Fruit fly (Drosophila melanogaster) whole organism, embryonic: Measurements from ENCODE around the gene Ctr1A.

Experiments
- Abd-B ChIP-seq: fragments of 200-800 bp; sonication (Bioruptor generic); optimal IDR thresholded peaks from 2 replicates; lab custom pipeline; 2018; ENCODE audit warnings: missing biosample characterization, mild to moderate bottlenecking, missing genetic modification characterization, moderate library complexity
- BEAF-32 ChIP-seq: fragments of 200-800 bp; sonication (Bioruptor generic); optimal IDR thresholded peaks from 3 replicates; lab custom pipeline; 2017; ENCODE audit warnings: missing biosample characterization, missing genetic modification characterization, mild to moderate bottlenecking, moderate library complexity, missing genetic modification reagents
- CG10565 ChIP-seq: fragments of 200-800 bp; sonication (Bioruptor generic); optimal IDR thresholded peaks from 3 replicates; lab custom pipeline; 2016; ENCODE audit warnings: missing biosample characterization, mild to moderate bottlenecking, missing genetic modification characterization
- CG11560 ChIP-seq: fragments of 200-800 bp; sonication (Bioruptor generic); IDR thresholded peaks from 3 replicates; pipeline ENCODE4 v1.3.6; 2022; ENCODE audit warnings: missing biosample characterization, missing genetic modification characterization
- CG14710 ChIP-seq: fragments of 200-800 bp; sonication (Bioruptor generic); optimal IDR thresholded peaks from 3 replicates; lab custom pipeline; 2019; ENCODE audit warnings: missing biosample characterization, mild to moderate bottlenecking, missing genetic modification characterization, moderate library complexity
- CG1602 ChIP-seq: fragments of 200-800 bp; sonication (Bioruptor generic); optimal IDR thresholded peaks from 3 replicates; lab custom pipeline; 2016; ENCODE audit warnings: missing biosample characterization, missing genetic modification characterization
- CG1647 ChIP-seq: fragments of 200-800 bp; sonication (Bioruptor generic); optimal IDR thresholded peaks from 3 replicates; lab custom pipeline; 2016; ENCODE audit warnings: missing biosample characterization, missing genetic modification characterization
- CG17385 ChIP-seq: fragments of 200-800 bp; sonication (Bioruptor generic); optimal IDR thresholded peaks from 3 replicates; lab custom pipeline; 2018; ENCODE audit warnings: missing biosample characterization, mild to moderate bottlenecking, missing genetic modification characterization
- CG18599 ChIP-seq: fragments of 200-800 bp; sonication (Bioruptor generic); optimal IDR thresholded peaks from 3 replicates; lab custom pipeline; 2017; ENCODE audit warnings: missing biosample characterization, missing genetic modification characterization, mild to moderate bottlenecking, moderate library complexity, missing genetic modification reagents
- CG32767 ChIP-seq: fragments of 200-800 bp; sonication (Bioruptor generic); IDR thresholded peaks from 2 replicates; pipeline ENCODE4 v1.3.6; 2022; ENCODE audit warnings: missing biosample characterization, missing genetic modification characterization
- CG32772 ChIP-seq: fragments of 200-800 bp; sonication (Bioruptor generic); IDR thresholded peaks from 2 replicates; pipeline ENCODE4 v1.3.6; 2022; ENCODE audit warnings: missing biosample characterization, missing genetic modification characterization
- CG34224 ChIP-seq: fragments of 200-800 bp; sonication (Bioruptor generic); IDR thresholded peaks from 3 replicates; pipeline ENCODE4 v1.3.6; 2022; ENCODE audit warnings: missing biosample characterization, missing genetic modification characterization; ENCODE audit not compliant: partially characterized antibody
- CG4854 ChIP-seq: fragments of 200-800 bp; sonication (Bioruptor generic); optimal IDR thresholded peaks from 2 replicates; lab custom pipeline; 2016; ENCODE audit warnings: missing biosample characterization, missing genetic modification characterization, inconsistent platforms
- CG6854 ChIP-seq: fragments of 200-800 bp; sonication (Bioruptor generic); optimal IDR thresholded peaks from 3 replicates; lab custom pipeline; 2017; ENCODE audit warnings: missing biosample characterization, mild to moderate bottlenecking, missing genetic modification characterization
- CG7928 ChIP-seq: fragments of 200-800 bp; sonication (Bioruptor generic); optimal IDR thresholded peaks from 2 replicates; lab custom pipeline; 2017; ENCODE audit warnings: missing biosample characterization, mild to moderate bottlenecking, missing genetic modification characterization
- CHES-1-like ChIP-seq: fragments of 200-800 bp; sonication (Bioruptor generic); optimal IDR thresholded peaks from 2 replicates; lab custom pipeline; 2016; ENCODE audit warnings: missing biosample characterization, missing genetic modification characterization
- Camta ChIP-seq: fragments of 200-800 bp; sonication (Bioruptor generic); optimal IDR thresholded peaks from 2 replicates; lab custom pipeline; 2016; ENCODE audit warnings: missing biosample characterization, missing genetic modification characterization
- Dfd ChIP-seq, 2 experiments: fragments of >200 bp; optimal IDR thresholded peaks; 2 replicates each; lab custom pipeline; 2017; ENCODE audit warnings: missing biosample characterization in 2 of 2, missing genetic modification characterization in 2 of 2
- Fer2 ChIP-seq: fragments of 200-800 bp; sonication (Bioruptor generic); optimal IDR thresholded peaks from 2 replicates; lab custom pipeline; 2018; ENCODE audit warnings: missing biosample characterization, mild to moderate bottlenecking, missing genetic modification characterization, moderate library complexity
- Fer3 ChIP-seq: fragments of 200-800 bp; sonication (Bioruptor generic); optimal IDR thresholded peaks from 2 replicates; lab custom pipeline; 2018; ENCODE audit warnings: missing biosample characterization, mild to moderate bottlenecking, missing genetic modification characterization, moderate library complexity
- H15 ChIP-seq: fragments of 200-800 bp; sonication (Bioruptor generic); IDR thresholded peaks from 3 replicates; pipeline ENCODE4 v1.3.6; 2022; ENCODE audit warnings: missing biosample characterization, missing genetic modification characterization
- HHEX ChIP-seq: fragments of 200-800 bp; sonication (Bioruptor generic); optimal IDR thresholded peaks from 3 replicates; lab custom pipeline; 2017; ENCODE audit warnings: missing biosample characterization, mild to moderate bottlenecking, missing genetic modification characterization, missing genetic modification reagents
- HLH54F ChIP-seq: fragments of 200-800 bp; sonication (Bioruptor generic); optimal IDR thresholded peaks from 3 replicates; lab custom pipeline; 2016; ENCODE audit warnings: missing biosample characterization, missing genetic modification characterization
- HmgZ ChIP-seq: fragments of 200-800 bp; sonication (Bioruptor generic); optimal IDR thresholded peaks from 2 replicates; lab custom pipeline; 2018; ENCODE audit warnings: missing biosample characterization, mild to moderate bottlenecking, missing genetic modification characterization
- Lim3 ChIP-seq: fragments of 200-800 bp; sonication (Bioruptor generic); IDR thresholded peaks from 2 replicates; pipeline ENCODE4 v1.3.6; 2022; ENCODE audit warnings: missing biosample characterization, missing genetic modification characterization
- Mes4 ChIP-seq: fragments of 200-800 bp; sonication (Bioruptor generic); optimal IDR thresholded peaks from 2 replicates; lab custom pipeline; 2016; ENCODE audit warnings: missing biosample characterization, missing genetic modification characterization
- Optix ChIP-seq: fragments of 200-800 bp; sonication (Bioruptor generic); IDR thresholded peaks from 3 replicates; pipeline ENCODE4 v1.3.6; 2022; ENCODE audit warnings: missing biosample characterization, missing genetic modification characterization
- amos ChIP-seq: fragments of 200-800 bp; sonication (Bioruptor generic); IDR thresholded peaks from 2 replicates; pipeline ENCODE4 v1.3.6; 2022; ENCODE audit warnings: missing biosample characterization, missing genetic modification characterization; ENCODE audit not compliant: partially characterized antibody
- ara ChIP-seq: fragments of 200-800 bp; sonication (Bioruptor generic); IDR thresholded peaks from 2 replicates; pipeline ENCODE4 v1.3.6; 2022; ENCODE audit warnings: missing biosample characterization, missing genetic modification characterization
- az2 ChIP-seq: fragments of 200-800 bp; sonication (Bioruptor generic); optimal IDR thresholded peaks from 3 replicates; lab custom pipeline; 2016; ENCODE audit warnings: missing biosample characterization, missing genetic modification characterization
- bcd ChIP-seq: fragments of 200-800 bp; sonication (Bioruptor generic); optimal IDR thresholded peaks from 2 replicates; lab custom pipeline; 2017; ENCODE audit warnings: missing biosample characterization, mild to moderate bottlenecking, missing genetic modification characterization
- bigmax ChIP-seq: fragments of 200-800 bp; sonication (Bioruptor generic); optimal IDR thresholded peaks from 2 replicates; lab custom pipeline; 2018; ENCODE audit warnings: missing biosample characterization, mild to moderate bottlenecking, missing genetic modification characterization
- crc ChIP-seq: fragments of 200-800 bp; sonication (Bioruptor generic); optimal IDR thresholded peaks from 2 replicates; lab custom pipeline; 2016; ENCODE audit warnings: missing biosample characterization, missing genetic modification characterization
- grn ChIP-seq: fragments of 200-800 bp; sonication (Bioruptor generic); optimal IDR thresholded peaks from 3 replicates; lab custom pipeline; 2017; ENCODE audit warnings: missing biosample characterization, missing genetic modification characterization
- kah ChIP-seq: fragments of 200-800 bp; sonication (Bioruptor generic); optimal IDR thresholded peaks from 2 replicates; lab custom pipeline; 2018; ENCODE audit warnings: missing biosample characterization, mild to moderate bottlenecking, missing genetic modification characterization
- nom ChIP-seq: fragments of 200-800 bp; sonication (Bioruptor generic); optimal IDR thresholded peaks from 2 replicates; lab custom pipeline; 2017; ENCODE audit warnings: missing biosample characterization, missing genetic modification characterization, mild to moderate bottlenecking, moderate library complexity, missing genetic modification reagents
- otp ChIP-seq: fragments of 200-800 bp; sonication (Bioruptor generic); IDR thresholded peaks from 3 replicates; pipeline ENCODE4, ENCODE4 v1.3.6; 2022; ENCODE audit warnings: missing biosample characterization, missing genetic modification characterization
- p53 ChIP-seq: fragments of 200-800 bp; sonication (Bioruptor generic); optimal IDR thresholded peaks from 2 replicates; lab custom pipeline; 2016; ENCODE audit warnings: missing biosample characterization, missing genetic modification characterization
- run ChIP-seq: fragments of 200-800 bp; sonication (Bioruptor generic); optimal IDR thresholded peaks from 3 replicates; lab custom pipeline; 2018; ENCODE audit warnings: missing biosample characterization, mild to moderate bottlenecking, missing genetic modification characterization
- slp2 ChIP-seq: fragments of 200-800 bp; sonication (Bioruptor generic); optimal IDR thresholded peaks from 2 replicates; lab custom pipeline; 2016; ENCODE audit warnings: missing biosample characterization, missing genetic modification characterization
- stc ChIP-seq: fragments of 200-800 bp; sonication (Bioruptor generic); IDR thresholded peaks from 2 replicates; pipeline ENCODE4 v1.3.6; 2022; ENCODE audit warnings: missing biosample characterization, missing genetic modification characterization
- tin ChIP-seq: fragments of 200-800 bp; sonication (Bioruptor generic); optimal IDR thresholded peaks from 3 replicates; lab custom pipeline; 2016; ENCODE audit warnings: missing biosample characterization, missing genetic modification characterization
- toy ChIP-seq: fragments of 200-800 bp; sonication (Bioruptor generic); IDR thresholded peaks from 2 replicates; pipeline ENCODE4 v1.3.6; 2022; ENCODE audit warnings: missing biosample characterization, missing genetic modification characterization
- vfl ChIP-seq: fragments of 200-800 bp; sonication (Bioruptor generic); optimal IDR thresholded peaks from 2 replicates; lab custom pipeline; 2016; ENCODE audit warnings: missing biosample characterization, missing genetic modification characterization
- zen ChIP-seq: fragments of 200-800 bp; sonication (Bioruptor generic); optimal IDR thresholded peaks from 3 replicates; lab custom pipeline; 2018; ENCODE audit warnings: missing biosample characterization, mild to moderate bottlenecking, missing genetic modification characterization, moderate library complexity
- zen2 ChIP-seq: fragments of 200-800 bp; sonication (Bioruptor generic); IDR thresholded peaks from 3 replicates; pipeline ENCODE4 v1.3.6; 2022; ENCODE audit warnings: missing biosample characterization, missing genetic modification characterization; ENCODE audit not compliant: partially characterized antibody

Ctr1A gene

DNA sequence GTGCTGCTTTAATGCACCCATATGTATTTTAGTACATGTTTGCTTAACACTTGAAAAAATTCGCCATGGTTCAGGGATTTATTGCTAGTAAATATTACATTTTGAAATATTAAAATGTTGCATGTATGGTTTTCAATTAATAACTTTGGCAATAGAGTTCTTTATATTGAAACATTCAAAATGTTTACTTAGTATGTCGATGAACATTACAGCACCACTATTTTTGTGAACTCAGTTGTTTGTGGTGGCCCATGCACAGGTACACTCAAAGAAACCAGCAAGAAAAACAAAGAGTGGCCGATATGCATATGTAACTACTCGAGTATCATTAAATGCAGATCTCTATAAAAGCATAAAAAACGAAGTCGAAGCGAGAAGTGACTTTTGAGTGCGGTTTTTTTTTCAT, 40.6 kb downstream of the Ctr1A start (continued):
- TF ChIP-seq CG7928 (GFP tag; lab: Kevin White, UChicago) (no peak), H15 (GFP tag; lab: Robert Waterston, UW) (no peak; the same call in 2 of the 3 replicates), tin (GFP tag; lab: Kevin White, UChicago) (peak; percentile 30), Fer2 (tag; lab: Kevin White, UChicago) (no peak), vfl (GFP tag; lab: Kevin White, UChicago) (no peak), Abd-B (GFP tag; lab: Kevin White, UChicago) (peak; percentile 61), CG32772 (GFP tag; lab: Robert Waterston, UW) (peak; percentile 65), HHEX (peak; percentile 37), zen (tag; lab: Kevin White, UChicago) (peak; percentile 59), toy (GFP tag; lab: Robert Waterston, UW) (no peak), Camta (peak; percentile 63), bigmax (GFP tag; lab: Kevin White, UChicago) (no peak), ara (GFP tag; lab: Robert Waterston, UW) (peak; percentile 56; the same call in 1 of the 2 replicates), run (tag; lab: Kevin White, UChicago) (peak; percentile 54), bcd (GFP tag; lab: Kevin White, UChicago) (peak; percentile 43), CG14710 (peak; percentile 68), CG32767 (GFP tag; lab: Robert Waterston, UW) (peak; percentile 70; the same call in 1 of the 2 replicates), slp2 (GFP tag; lab: Kevin White, UChicago) (peak; percentile 62), CG18599 (GFP tag; lab: Kevin White, UChicago) (peak; percentile 46), BEAF-32 (GFP tag; lab: Kevin White, UChicago) (no peak), CG1647 (GFP tag; lab: Kevin White, UChicago) (peak; percentile 1), az2 (GFP tag; lab: Kevin White, UChicago) (peak; percentile 68), stc (GFP tag; lab: Robert Waterston, UW) (peak; percentile 72), amos (no peak), Dfd (GFP tag; optimal IDR thresholded peaks at IDR 0.05; lab: Kevin White, UChicago) (no peak), Fer3 (tag; lab: Kevin White, UChicago) (peak; percentile 40), Mes4 (GFP tag; lab: Kevin White, UChicago) (peak; percentile 58), CHES-1-like (GFP tag; lab: Kevin White, UChicago) (peak; percentile 16), CG17385 (GFP tag; lab: Kevin White, UChicago) (peak; percentile 65), HLH54F (no peak), nom (GFP tag; lab: Kevin White, UChicago) (peak; percentile 41), CG10565 (GFP tag; lab: Kevin White, UChicago) (no peak), zen2 (GFP tag; lab: Robert Waterston, UW) (no peak), crc (no peak), CG11560 (tag; lab: Robert Waterston, UW) (0 out of 3 replicates have a peak, but pooled peaks have one; percentile 16), CG1602 (GFP tag; lab: Kevin White, UChicago) (peak; percentile 48), CG34224 (GFP tag; lab: Robert Waterston, UW) (no peak), HmgZ (tag; lab: Kevin White, UChicago) (no peak), kah (GFP tag; lab: Kevin White, UChicago) (peak; percentile 52), CG4854 (GFP tag; lab: Kevin White, UChicago) (peak; percentile 11), otp (GFP tag; lab: Robert Waterston, UW) (0 out of 3 replicates have a peak, but pooled peaks have one; percentile 51), grn (GFP tag; lab: Kevin White, UChicago) (no peak), Optix (GFP tag; lab: Robert Waterston, UW) (peak; percentile 60; the same call in 1 of the 3 replicates), p53 (GFP tag; lab: Kevin White, UChicago) (no peak), CG6854 (GFP tag; lab: Kevin White, UChicago) (no peak), Lim3 (GFP tag; lab: Robert Waterston, UW) (0 out of 2 replicates have a peak, but pooled peaks have one; percentile 30)
